Worm (Caenorhabditis elegans) whole organism, late embryonic: ENCODE data around the gene srh-178.

Source experiments
- nhr-11 ChIP-seq: fragments of 150-350 bp; optimal IDR thresholded peaks from 2 replicates; lab custom pipeline; 2014; ENCODE audit warnings: missing biosample characterization, missing genetic modification characterization
- unc-86 ChIP-seq: sonication (generic microtip); optimal IDR thresholded peaks from 2 replicates; lab custom pipeline; 2016; ENCODE audit warnings: missing genetic modification characterization, missing compliant biosample characterization

DNA sequence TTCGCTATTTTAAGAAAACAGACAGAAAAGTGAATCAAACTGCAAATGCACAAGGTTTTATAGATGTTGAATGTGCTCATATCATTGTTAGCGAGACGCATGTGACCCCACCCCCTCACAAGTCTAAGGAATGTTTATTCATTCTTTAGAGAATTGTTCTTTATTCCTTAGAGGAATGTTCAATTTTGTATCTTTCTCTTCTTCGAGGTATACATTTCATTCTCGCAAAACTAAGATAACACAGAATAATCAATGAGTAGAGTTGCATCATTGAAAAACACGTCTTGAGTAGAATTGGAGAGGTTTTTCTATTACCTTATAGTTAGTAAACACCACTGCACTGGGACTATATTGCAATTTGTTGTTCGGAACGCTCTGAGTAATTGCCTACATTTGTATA lies 45.2 kb downstream of the srh-178 start, which contains the start of gene ZK262.20:
- TF ChIP-seq nhr-11 (tag; lab: Kevin White, UChicago), result no peak
- no peak for TF ChIP-seq unc-86 (tag; lab: Kevin White, UChicago)
